Worm (Caenorhabditis elegans) whole organism, L2 larva: ENCODE measurements around the gene srx-122.

Experiments
- ZK546.5 ChIP-seq: sonication (generic microtip); optimal IDR thresholded peaks from 2 replicates; lab custom pipeline; 2017; ENCODE audit warnings: missing biosample characterization, missing genetic modification characterization
- aly-2 ChIP-seq: fragments of 150-350 bp; optimal IDR thresholded peaks from 2 replicates; lab custom pipeline; 2014; ENCODE audit warnings: missing biosample characterization, missing genetic modification characterization
- elt-3 ChIP-seq: sonication (generic microtip); optimal IDR thresholded peaks from 2 replicates; lab custom pipeline; 2017; ENCODE audit warnings: missing biosample characterization, missing genetic modification characterization
- lin-39 ChIP-seq: fragments of 150-350 bp; optimal IDR thresholded peaks from 2 replicates; lab custom pipeline; 2014; ENCODE audit warnings: missing biosample characterization, missing genetic modification reagents, missing genetic modification characterization
- lsy-2 ChIP-seq, 2 experiments: fragments of 150-350 bp in 1 of 2; sonication (generic microtip) in 1 of 2; optimal IDR thresholded peaks; 2 replicates each; lab custom pipeline; 2014 to 2017; ENCODE audit warnings: missing biosample characterization in 2 of 2, missing genetic modification characterization in 2 of 2
- nhr-11 ChIP-seq: fragments of 150-350 bp; optimal IDR thresholded peaks from 2 replicates; lab custom pipeline; 2014; ENCODE audit warnings: missing biosample characterization, missing genetic modification characterization
- nhr-25 ChIP-seq: fragments of 150-350 bp; sonication (generic microtip); optimal IDR thresholded peaks from 3 replicates; lab custom pipeline; 2014; ENCODE audit warnings: missing biosample characterization, missing genetic modification characterization
- nhr-6 ChIP-seq: fragments of 150-350 bp; optimal IDR thresholded peaks from 2 replicates; lab custom pipeline; 2014; ENCODE audit warnings: missing biosample characterization, missing genetic modification characterization
- nhr-77 ChIP-seq: fragments of 150-350 bp; optimal IDR thresholded peaks from 2 replicates; lab custom pipeline; 2014; ENCODE audit warnings: missing biosample characterization, missing genetic modification characterization
- sma-9 ChIP-seq, 2 experiments: fragments of 150-350 bp in 1 of 2; sonication (generic microtip) in 1 of 2; optimal IDR thresholded peaks; 2 replicates each; lab custom pipeline; 2014 to 2016; ENCODE audit warnings: missing genetic modification characterization in 2 of 2, mild to moderate bottlenecking in 1 of 2, missing biosample characterization in 1 of 2, missing compliant biosample characterization in 1 of 2, missing genetic modification reagents in 1 of 2, moderate library complexity in 1 of 2
- snpc-4 ChIP-seq: fragments of 150-350 bp; optimal IDR thresholded peaks from 2 replicates; lab custom pipeline; 2014; ENCODE audit warnings: missing biosample characterization, missing genetic modification characterization
- unc-62 ChIP-seq: fragments of 150-350 bp; optimal IDR thresholded peaks from 2 replicates; lab custom pipeline; 2014; ENCODE audit warnings: missing biosample characterization, missing genetic modification reagents, missing genetic modification characterization
- zag-1 ChIP-seq: fragments of 150-350 bp; optimal IDR thresholded peaks from 2 replicates; lab custom pipeline; 2014; ENCODE audit warnings: missing biosample characterization, missing genetic modification characterization

- TF ChIP-seq snpc-4 (tag; lab: Kevin White, UChicago) = no peak
- no peak for TF ChIP-seq zag-1 (tag; lab: Kevin White, UChicago)
- TF ChIP-seq unc-62 = no peak
- no peak for TF ChIP-seq sma-9 (GFP tag; optimal IDR thresholded peaks at IDR 0.05; lab: Kevin White, UChicago)
- TF ChIP-seq sma-9 (tag; optimal IDR thresholded peaks at IDR 0.05; lab: Kevin White, UChicago) = no peak
- no peak for TF ChIP-seq nhr-11 (tag; lab: Kevin White, UChicago)
- TF ChIP-seq nhr-25 (tag; lab: Kevin White, UChicago) = no peak
- TF ChIP-seq aly-2 = no peak
- no peak for TF ChIP-seq nhr-77 (tag; lab: Kevin White, UChicago)
- TF ChIP-seq ZK546.5 (tag; lab: Kevin White, UChicago) = no peak
- TF ChIP-seq nhr-6 (tag; lab: Kevin White, UChicago) = no peak
- TF ChIP-seq lin-39 (tag; lab: Kevin White, UChicago) = no peak
- no peak for TF ChIP-seq lsy-2 (tag; optimal IDR thresholded peaks at IDR 0.05; lab: Kevin White, UChicago)
- no peak for TF ChIP-seq elt-3
Observed at ce11 chrV:3260075-3260474, 37.6 kb downstream of the srx-122 start, which contains the start of gene srbc-5.
